Fruit fly (Drosophila melanogaster): Measurements from ENCODE around the gene Ir7a.

DNA sequence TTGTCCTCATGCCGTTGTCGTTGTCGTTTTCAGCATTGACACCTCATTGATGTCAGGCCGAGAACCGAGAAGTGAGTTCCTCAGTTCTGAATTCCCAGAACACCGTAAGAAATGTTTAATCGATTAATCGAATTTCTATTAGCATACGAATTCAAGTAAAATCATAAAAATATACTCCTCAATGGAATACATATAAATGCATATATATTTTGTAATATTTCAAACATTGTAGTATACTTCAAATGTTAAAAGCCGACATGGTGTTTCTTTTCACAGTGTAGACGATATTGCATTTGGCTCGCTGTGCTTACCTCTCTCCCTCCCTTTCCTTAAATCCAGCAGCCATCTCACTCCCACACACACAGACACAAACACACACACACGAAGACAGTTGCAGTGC is 36.3 kb downstream of the Ir7a start:
- TF ChIP-seq lola (GFP tag; optimal IDR thresholded peaks at IDR 0.05) (no peak), jim (GFP tag; optimal IDR thresholded peaks at IDR 0.05) (no peak), Myc (optimal IDR thresholded peaks at IDR 0.05) (no peak), CG9705 (GFP tag; optimal IDR thresholded peaks at IDR 0.05) (no peak), usp (GFP tag; optimal IDR thresholded peaks at IDR 0.05) (no peak), rgr (GFP tag; optimal IDR thresholded peaks at IDR 0.05) (no peak)

Measured in whole organism, wandering third instar larva.